Worm (Caenorhabditis elegans) whole organism, early embryonic: ENCODE measurements around the gene T13A10.64.

Source experiments
- ama-1 ChIP-seq: fragments of 150-350 bp; optimal IDR thresholded peaks from 2 replicates; lab custom pipeline; 2014
- flt-1 ChIP-seq: fragments of 200-800 bp; sonication (Bioruptor generic); IDR thresholded peaks from 2 replicates; pipeline ENCODE4 v1.3.6; 2022; ENCODE audit warnings: missing genetic modification characterization, missing compliant biosample characterization
- tbx-11 ChIP-seq: fragments of 200-800 bp; sonication (Bioruptor generic); IDR thresholded peaks from 2 replicates; pipeline ENCODE4 v1.3.6; 2022; ENCODE audit warnings: missing genetic modification characterization, missing compliant biosample characterization

DNA sequence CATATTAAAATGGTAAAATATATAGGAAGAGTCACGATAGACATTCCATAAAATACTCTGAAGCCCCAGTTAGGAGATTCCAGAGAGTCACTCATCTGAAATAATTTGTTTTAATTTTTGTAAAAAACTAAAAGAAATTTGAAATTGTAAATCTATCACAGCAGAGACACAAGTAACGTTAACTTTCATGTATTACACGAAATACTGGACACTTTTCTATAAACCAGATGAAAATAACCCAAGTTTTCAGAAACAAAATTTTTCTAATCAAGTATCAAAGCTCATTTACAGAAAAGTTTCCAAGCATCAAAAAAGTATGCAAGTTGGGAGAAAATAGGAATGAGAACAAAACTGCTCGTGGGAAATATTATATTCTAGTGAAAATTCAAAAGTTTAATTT is 43.5 kb downstream of the T13A10.64 start, which contains the start of gene srv-27:
- TF ChIP-seq tbx-11 (GFP tag; lab: Robert Waterston, UW) (no peak), flt-1 (GFP tag; lab: Robert Waterston, UW) (no peak), ama-1 (lab: Kevin White, UChicago) (no peak)
